Fruit fly (Drosophila melanogaster) whole organism, adult: ENCODE results near the gene Nep7.

Source experiments
- CG11617 ChIP-seq: fragments of 200-800 bp; sonication (Bioruptor generic); optimal IDR thresholded peaks from 2 replicates; lab custom pipeline; 2017; ENCODE audit warnings: mild to moderate bottlenecking, missing biosample characterization, missing genetic modification reagents, missing genetic modification characterization
- CG12768 ChIP-seq: fragments of 200-800 bp; sonication (Bioruptor generic); optimal IDR thresholded peaks from 2 replicates; lab custom pipeline; 2017; ENCODE audit warnings: missing biosample characterization, missing genetic modification characterization, mild to moderate bottlenecking, moderate library complexity, missing genetic modification reagents
- CG14711 ChIP-seq: fragments of 200-800 bp; sonication (Bioruptor generic); optimal IDR thresholded peaks from 2 replicates; lab custom pipeline; 2018; ENCODE audit warnings: missing biosample characterization, mild to moderate bottlenecking, missing genetic modification characterization, moderate library complexity
- CG1620 ChIP-seq: fragments of 200-800 bp; sonication (Bioruptor generic); optimal IDR thresholded peaks from 2 replicates; lab custom pipeline; 2016; ENCODE audit warnings: missing biosample characterization, missing genetic modification characterization
- CG33017 ChIP-seq: fragments of 200-800 bp; sonication (Bioruptor generic); optimal IDR thresholded peaks from 2 replicates; lab custom pipeline; 2018; ENCODE audit warnings: missing biosample characterization, mild to moderate bottlenecking, missing genetic modification characterization, moderate library complexity
- CG5204 ChIP-seq: fragments of 200-800 bp; sonication (Bioruptor generic); optimal IDR thresholded peaks from 2 replicates; lab custom pipeline; 2016; ENCODE audit warnings: missing biosample characterization, missing genetic modification characterization
- CG7045 ChIP-seq: fragments of 200-800 bp; sonication (Bioruptor generic); optimal IDR thresholded peaks from 2 replicates; lab custom pipeline; 2017; ENCODE audit warnings: missing biosample characterization, mild to moderate bottlenecking, missing genetic modification characterization
- CG7101 ChIP-seq: fragments of 200-800 bp; sonication (Bioruptor generic); optimal IDR thresholded peaks from 2 replicates; lab custom pipeline; 2018; ENCODE audit warnings: missing biosample characterization, mild to moderate bottlenecking, missing genetic modification characterization, moderate library complexity
- Clk ChIP-seq: fragments of 200-800 bp; sonication (Bioruptor generic); optimal IDR thresholded peaks from 2 replicates; lab custom pipeline; 2017; ENCODE audit warnings: missing biosample characterization, missing genetic modification characterization
- Crg-1 ChIP-seq: fragments of 200-800 bp; sonication (Bioruptor generic); optimal IDR thresholded peaks from 2 replicates; lab custom pipeline; 2016; ENCODE audit warnings: missing biosample characterization, missing genetic modification characterization
- Hr96 ChIP-seq: fragments of 200-800 bp; sonication (Bioruptor generic); optimal IDR thresholded peaks from 2 replicates; lab custom pipeline; 2016; ENCODE audit warnings: missing biosample characterization, missing genetic modification characterization
- Mnt ChIP-seq: fragments of 200-800 bp; sonication (Bioruptor generic); optimal IDR thresholded peaks from 2 replicates; lab custom pipeline; 2016; ENCODE audit warnings: missing biosample characterization, mild to moderate bottlenecking, missing genetic modification characterization
- bab1 ChIP-seq: fragments of 200-800 bp; sonication (Bioruptor generic); optimal IDR thresholded peaks from 3 replicates; lab custom pipeline; 2019; ENCODE audit warnings: missing biosample characterization, mild to moderate bottlenecking, missing genetic modification characterization, moderate library complexity
- cic ChIP-seq: fragments of 200-800 bp; sonication (Bioruptor generic); optimal IDR thresholded peaks from 2 replicates; lab custom pipeline; 2017; ENCODE audit warnings: missing biosample characterization, mild to moderate bottlenecking, missing genetic modification characterization, moderate library complexity
- cnc ChIP-seq, 2 experiments: fragments of >200 bp; optimal IDR thresholded peaks; 2 replicates each; lab custom pipeline; 2017
- kay ChIP-seq: fragments of 200-800 bp; sonication (Bioruptor generic); peaks from one replicate; lab custom pipeline; 2016; ENCODE audit warnings: missing biosample characterization, missing genetic modification characterization, borderline replicate concordance
- ovo ChIP-seq: fragments of 200-800 bp; sonication (Bioruptor generic); optimal IDR thresholded peaks from 2 replicates; lab custom pipeline; 2016; ENCODE audit warnings: missing biosample characterization, missing genetic modification characterization
- pad ChIP-seq: fragments of 200-800 bp; sonication (Bioruptor generic); optimal IDR thresholded peaks from 3 replicates; lab custom pipeline; 2017; ENCODE audit warnings: missing biosample characterization, missing genetic modification characterization, mild to moderate bottlenecking, moderate library complexity, missing genetic modification reagents
- tj ChIP-seq: fragments of 200-800 bp; sonication (Bioruptor generic); optimal IDR thresholded peaks from 3 replicates; lab custom pipeline; 2017; ENCODE audit warnings: missing biosample characterization, mild to moderate bottlenecking, missing genetic modification characterization, moderate library complexity
- toe ChIP-seq: fragments of 200-800 bp; sonication (Bioruptor generic); optimal IDR thresholded peaks from 2 replicates; lab custom pipeline; 2016; ENCODE audit warnings: missing biosample characterization, missing genetic modification characterization

Gene Nep7

DNA sequence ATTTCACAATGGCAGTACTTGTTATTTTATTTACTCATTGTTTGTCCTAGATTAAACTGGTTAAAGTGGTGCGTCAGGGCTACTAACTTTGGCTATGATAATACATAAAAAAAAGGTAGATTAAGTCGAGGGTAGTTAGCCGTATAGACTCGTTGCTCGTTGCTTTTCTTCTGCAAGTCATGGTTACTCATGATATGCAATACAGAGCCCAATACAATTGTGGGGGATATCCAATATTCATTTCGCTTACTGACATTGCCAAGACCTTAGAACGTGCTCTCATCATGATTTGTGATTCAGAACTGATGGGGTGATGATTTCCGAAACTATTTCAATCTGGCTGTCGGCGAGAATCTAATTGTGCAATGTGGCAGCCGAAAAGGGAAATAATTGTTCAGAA is 9.3 kb upstream of the Nep7 start:
- TF ChIP-seq CG7045 (GFP tag; lab: Kevin White, UChicago) (no peak), cnc (optimal IDR thresholded peaks at IDR 0.05; lab: Kevin White, UChicago) (peak; percentile 58 to 94)

DNA sequence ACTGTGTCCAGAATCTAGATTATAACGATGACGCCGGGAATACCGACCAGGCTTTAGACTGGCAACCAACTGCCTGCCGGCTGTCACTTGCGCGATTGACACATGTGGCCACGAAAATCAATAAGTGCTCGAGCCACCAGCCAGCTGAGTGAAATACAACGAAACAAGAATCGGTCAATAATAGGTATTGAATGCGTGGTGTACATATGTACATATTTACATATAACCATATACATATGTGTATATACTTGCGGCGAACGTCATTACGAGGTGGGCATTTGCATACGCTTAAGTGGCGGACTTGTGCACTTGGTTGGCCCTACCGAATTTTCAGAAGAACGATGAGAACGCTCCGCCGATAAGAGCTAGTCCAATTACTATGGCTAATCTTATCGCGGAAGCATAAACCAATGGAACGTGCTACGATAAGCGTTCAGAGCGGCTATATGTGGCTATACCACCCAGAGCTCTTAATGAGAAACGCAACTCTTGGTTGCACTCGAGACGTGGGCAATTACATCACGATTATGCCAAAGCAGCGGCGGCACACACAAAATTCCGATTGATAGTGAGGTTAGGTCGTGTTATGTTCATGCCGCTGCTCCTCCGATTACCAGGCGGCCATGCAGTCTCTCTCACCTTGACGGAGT is 8.0 kb upstream of the Nep7 start:
- no peak for TF ChIP-seq kay (GFP tag; lab: Kevin White, UChicago)
- no peak for TF ChIP-seq pad (GFP tag; lab: Kevin White, UChicago)
- no peak for TF ChIP-seq CG11617 (GFP tag; lab: Kevin White, UChicago)
- no peak for TF ChIP-seq Clk (GFP tag; lab: Kevin White, UChicago)
- peak; percentile 5 for TF ChIP-seq CG7101
- TF ChIP-seq tj (GFP tag; lab: Kevin White, UChicago): no peak
- no peak for TF ChIP-seq cnc (optimal IDR thresholded peaks at IDR 0.05; lab: Kevin White, UChicago)
- peak; percentile 1 for TF ChIP-seq CG1620 (GFP tag; lab: Kevin White, UChicago)
- TF ChIP-seq CG14711 (tag; lab: Kevin White, UChicago): no peak
- TF ChIP-seq toe: no peak
- no peak for TF ChIP-seq bab1 (GFP tag; lab: Kevin White, UChicago)
- TF ChIP-seq CG33017 (tag; lab: Kevin White, UChicago): no peak
- TF ChIP-seq CG5204 (GFP tag; lab: Kevin White, UChicago): no peak
- no peak for TF ChIP-seq Hr96 (GFP tag; lab: Kevin White, UChicago)
- no peak for TF ChIP-seq ovo (GFP tag; lab: Kevin White, UChicago)
- TF ChIP-seq Crg-1 (GFP tag; lab: Kevin White, UChicago): peak; percentile 13
- peak; percentile 13 for TF ChIP-seq Mnt (GFP tag; lab: Kevin White, UChicago)
- TF ChIP-seq CG7045 (GFP tag; lab: Kevin White, UChicago): no peak
- no peak for TF ChIP-seq cic (GFP tag; lab: Kevin White, UChicago)
- TF ChIP-seq CG12768 (GFP tag; lab: Kevin White, UChicago): no peak

DNA sequence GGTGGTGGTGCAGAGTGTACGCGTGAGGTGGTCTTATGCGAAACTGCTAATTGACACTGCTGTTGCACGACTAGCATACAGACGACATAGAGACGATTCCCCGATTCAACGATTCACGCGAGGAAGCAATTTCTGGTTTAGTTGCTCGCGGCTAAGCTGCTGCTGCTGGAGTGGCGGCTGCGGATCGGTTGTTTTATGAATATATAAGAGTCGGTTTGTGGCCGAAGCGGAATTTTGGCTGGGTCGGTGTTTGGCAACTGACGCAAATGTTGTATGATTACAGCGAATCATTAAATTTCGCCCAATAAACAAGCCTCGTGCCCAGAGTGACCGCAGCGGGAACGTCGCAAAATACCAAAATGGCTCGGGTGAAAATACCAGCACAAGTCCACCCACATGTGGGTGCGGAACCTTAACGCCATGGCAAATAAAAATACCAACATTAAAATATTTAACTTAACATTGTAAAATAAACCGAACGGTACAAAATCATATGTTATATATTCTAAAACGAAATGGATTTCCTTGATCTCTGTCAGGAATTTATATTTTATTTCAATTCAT is 7.0 kb upstream of the Nep7 start, which contains the start of gene mfrn:
Gene mfrn, minus strand, starts transcription at position 340 of the 564 bp plus-strand sequence.
- TF ChIP-seq tj (GFP tag; lab: Kevin White, UChicago): no peak
- TF ChIP-seq Mnt (GFP tag; lab: Kevin White, UChicago): peak; percentile 84
- TF ChIP-seq CG12768 (GFP tag; lab: Kevin White, UChicago): no peak
- TF ChIP-seq Clk (GFP tag; lab: Kevin White, UChicago): no peak

DNA sequence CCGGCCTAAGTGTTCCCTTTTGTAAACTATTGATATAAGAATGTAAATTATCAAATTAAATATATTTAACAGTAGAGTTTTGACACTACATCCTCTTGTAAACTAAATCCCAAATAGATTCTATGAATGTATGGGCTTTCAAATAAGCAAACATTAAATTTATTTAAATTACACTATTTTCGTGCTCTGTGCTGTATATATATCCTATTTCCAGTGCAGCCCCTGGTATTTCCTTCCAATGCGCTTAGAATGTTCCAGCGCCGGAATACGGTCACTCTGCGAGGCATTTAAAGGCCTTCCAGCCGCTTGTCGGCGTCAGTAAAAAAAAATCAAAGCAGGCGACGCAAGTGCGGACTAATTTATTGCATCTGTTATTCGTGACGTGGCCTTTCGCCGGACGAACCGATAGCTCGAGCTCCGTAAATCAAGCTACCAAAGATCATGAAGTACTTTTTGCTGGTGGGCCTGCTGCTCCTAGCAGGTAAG is 6.3 kb upstream of the Nep7 start, which contains the start of gene Gp93:
Gene Gp93, plus strand, starts transcription at position 291 of the 486 bp plus-strand sequence.
- TF ChIP-seq CG11617 (GFP tag; lab: Kevin White, UChicago) (peak; percentile 46), CG14711 (tag; lab: Kevin White, UChicago) (peak; percentile 40), Hr96 (GFP tag; lab: Kevin White, UChicago) (no peak), Mnt (GFP tag; lab: Kevin White, UChicago) (peak; percentile 71), cnc (optimal IDR thresholded peaks at IDR 0.05; lab: Kevin White, UChicago) (no peak), CG7045 (GFP tag; lab: Kevin White, UChicago) (peak; percentile 42), toe (no peak), ovo (GFP tag; lab: Kevin White, UChicago) (peak; percentile 2), CG5204 (GFP tag; lab: Kevin White, UChicago) (no peak), Crg-1 (GFP tag; lab: Kevin White, UChicago) (peak; percentile 68), kay (GFP tag; lab: Kevin White, UChicago) (no peak), CG1620 (GFP tag; lab: Kevin White, UChicago) (peak; percentile 38), CG12768 (GFP tag; lab: Kevin White, UChicago) (peak; percentile 51), tj (GFP tag; lab: Kevin White, UChicago) (peak; percentile 17), CG7101 (peak; percentile 58), pad (GFP tag; lab: Kevin White, UChicago) (no peak), cic (GFP tag; lab: Kevin White, UChicago) (peak; percentile 45), Clk (GFP tag; lab: Kevin White, UChicago) (peak; percentile 14), bab1 (GFP tag; lab: Kevin White, UChicago) (peak; percentile 70), CG33017 (tag; lab: Kevin White, UChicago) (peak; percentile 48)

DNA sequence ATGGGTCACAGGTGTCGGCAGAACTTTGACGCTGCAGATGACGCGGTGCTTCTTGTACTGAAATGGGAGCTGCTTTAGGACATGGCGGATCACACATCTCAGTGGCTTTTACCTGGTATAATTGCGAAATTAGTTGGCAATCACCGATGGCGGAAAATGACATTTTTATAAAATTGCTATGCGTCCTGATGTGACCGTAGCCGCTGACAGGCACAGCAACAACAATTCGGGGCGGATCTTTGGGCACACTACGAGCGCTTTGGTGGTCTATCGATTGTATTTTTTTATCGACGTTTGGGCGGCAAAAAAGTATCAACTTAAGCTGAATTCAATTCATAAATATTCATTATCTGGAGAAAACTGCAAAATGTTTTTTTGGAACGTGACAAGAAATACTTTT is 827 bp upstream of the Nep7 start, which contains the start of gene CG4951:
Gene CG4951, minus strand, starts transcription at position 223 of the 400 bp plus-strand sequence.
- TF ChIP-seq toe (no peak), bab1 (GFP tag; lab: Kevin White, UChicago) (peak; percentile 31)

DNA sequence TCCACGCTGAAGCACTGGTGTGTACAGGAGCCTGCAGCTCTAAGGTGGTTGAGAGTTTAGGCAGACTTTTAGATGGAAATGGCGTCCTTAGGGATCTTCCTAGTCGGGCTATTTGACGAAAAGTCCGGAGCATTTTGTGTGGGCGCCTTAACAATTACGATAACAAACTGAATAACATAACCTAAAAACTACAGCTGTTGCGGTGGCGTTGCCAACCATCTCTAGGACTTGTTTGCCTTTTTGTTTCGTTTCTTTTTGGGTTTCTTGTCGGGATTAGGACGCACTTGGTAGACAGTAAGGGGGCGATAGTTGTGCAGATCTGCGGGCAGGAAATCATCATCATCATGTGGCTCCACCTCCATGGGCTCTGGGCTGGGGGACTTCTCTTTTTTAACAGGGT is 3.2 kb downstream of the Nep7 start:
- TF ChIP-seq bab1 (GFP tag; lab: Kevin White, UChicago) (no peak), Mnt (GFP tag; lab: Kevin White, UChicago) (no peak), CG1620 (GFP tag; lab: Kevin White, UChicago) (no peak), CG5204 (GFP tag; lab: Kevin White, UChicago) (no peak), Crg-1 (GFP tag; lab: Kevin White, UChicago) (no peak), cnc (optimal IDR thresholded peaks at IDR 0.05; lab: Kevin White, UChicago) (no peak), ovo (GFP tag; lab: Kevin White, UChicago) (no peak), Hr96 (GFP tag; lab: Kevin White, UChicago) (no peak), kay (GFP tag; lab: Kevin White, UChicago) (no peak), pad (GFP tag; lab: Kevin White, UChicago) (no peak), cic (GFP tag; lab: Kevin White, UChicago) (no peak), CG11617 (GFP tag; lab: Kevin White, UChicago) (no peak), tj (GFP tag; lab: Kevin White, UChicago) (no peak), toe (no peak)
